Worm (Caenorhabditis elegans): Measurements from ENCODE around the gene gad-1.
A peak's percentile ranks its signal among the peaks of the same experiment; 100 is the strongest.

Gene gad-1

ce11 chrV:6467676-6468075 lies 34.4 kb upstream of the gad-1 start:
- TF ChIP-seq nhr-71 (tag; optimal IDR thresholded peaks at IDR 0.05) = peak; percentile 22
- TF ChIP-seq lsy-2 (tag; optimal IDR thresholded peaks at IDR 0.05) = peak in 1 of 2 experiments; percentile 12
- TF ChIP-seq nhr-20 (tag; optimal IDR thresholded peaks at IDR 0.05) = no peak
- TF ChIP-seq efl-1 (optimal IDR thresholded peaks at IDR 0.05) = no peak
- TF ChIP-seq efl-1 (GFP tag; optimal IDR thresholded peaks at IDR 0.05 in 1 of 2) = no peak
- no peak for TF ChIP-seq ceh-90 (tag; optimal IDR thresholded peaks at IDR 0.05)
- TF ChIP-seq rnt-1 (tag; optimal IDR thresholded peaks at IDR 0.05) = peak; percentile 76
- TF ChIP-seq pag-3 (tag; optimal IDR thresholded peaks at IDR 0.05; ENCODE audit: borderline replicate concordance, insufficient read depth) = peak; percentile 96
- TF ChIP-seq mdl-1 (tag; optimal IDR thresholded peaks at IDR 0.05) = no peak
- peak; percentile 69 for TF ChIP-seq lin-14 (GFP tag; optimal IDR thresholded peaks at IDR 0.05)
- peak; percentile 26 for TF ChIP-seq lin-39 (tag; optimal IDR thresholded peaks at IDR 0.05)
- TF ChIP-seq efl-3 (GFP tag; optimal IDR thresholded peaks at IDR 0.05) = no peak
- TF ChIP-seq elt-3 (tag; optimal IDR thresholded peaks at IDR 0.05) = no peak
- TF ChIP-seq nhr-84 (tag; optimal IDR thresholded peaks at IDR 0.05) = no peak
- no peak for TF ChIP-seq lin-35 (GFP tag; optimal IDR thresholded peaks at IDR 0.05)
- TF ChIP-seq ztf-11 (tag; optimal IDR thresholded peaks at IDR 0.05) = no peak
- TF ChIP-seq dsc-1 (tag; optimal IDR thresholded peaks at IDR 0.05) = no peak
- no peak for TF ChIP-seq jun-1 (tag; optimal IDR thresholded peaks at IDR 0.05)

- TF ChIP-seq unc-130 (tag; optimal IDR thresholded peaks at IDR 0.05) (no peak), ztf-11 (tag; optimal IDR thresholded peaks at IDR 0.05) (no peak), nhr-76 (tag; optimal IDR thresholded peaks at IDR 0.05) (no peak), blmp-1 (tag; optimal IDR thresholded peaks at IDR 0.05) (no peak), mab-9 (GFP tag; IDR thresholded peaks at IDR 0.05) (no peak)
Observed at ce11 chrV:6464765-6465164, 31.5 kb upstream of the gad-1 start, which contains the start of gene unc-83. Gene unc-83 (plus strand): TSS chrV:6465065.

- TF ChIP-seq blmp-1 (tag; optimal IDR thresholded peaks at IDR 0.05) (peak; percentile 13), egl-13 (tag; optimal IDR thresholded peaks at IDR 0.05) (no peak)
Observed at ce11 chrV:6464238-6464637, 30.9 kb upstream of the gad-1 start.

DNA sequence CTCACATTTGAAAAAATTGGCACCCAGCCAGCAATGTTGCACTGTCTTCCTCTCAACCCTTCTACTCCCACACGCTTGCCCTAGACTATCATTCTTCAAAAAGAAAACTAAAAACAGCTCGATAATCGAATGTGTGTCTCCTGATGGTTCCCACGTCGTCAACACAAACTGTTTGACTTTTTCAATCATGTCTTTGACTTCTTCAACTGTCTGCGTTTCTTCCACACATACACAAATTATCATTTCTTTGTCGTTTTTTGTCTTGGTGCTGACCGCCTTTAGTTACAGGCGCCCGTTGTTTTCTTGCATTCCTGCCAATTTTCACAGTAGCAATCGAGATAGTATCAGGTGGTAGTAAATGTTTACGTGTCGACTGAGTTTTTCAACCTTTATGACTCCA lies 29.3 kb upstream of the gad-1 start:
- TF ChIP-seq nhr-90 (tag; optimal IDR thresholded peaks at IDR 0.05; ENCODE audit: poor library complexity) (no peak), ces-1 (GFP tag; optimal IDR thresholded peaks at IDR 0.05) (no peak), vab-15 (tag; optimal IDR thresholded peaks at IDR 0.05) (peak; percentile 13), pqm-1 (tag; optimal IDR thresholded peaks at IDR 0.05) (no peak), mab-9 (GFP tag; IDR thresholded peaks at IDR 0.05) (no peak), zip-4 (GFP tag; optimal IDR thresholded peaks at IDR 0.05) (no peak), nhr-12 (tag; optimal IDR thresholded peaks at IDR 0.05) (no peak), efl-1 (optimal IDR thresholded peaks at IDR 0.05) (no peak), efl-1 (GFP tag; optimal IDR thresholded peaks at IDR 0.05 in 1 of 2) (no peak), ama-1 (optimal IDR thresholded peaks at IDR 0.05) (no peak), unc-30 (tag; optimal IDR thresholded peaks at IDR 0.05) (no peak), nhr-20 (tag; optimal IDR thresholded peaks at IDR 0.05) (peak; percentile 14), lin-35 (GFP tag; optimal IDR thresholded peaks at IDR 0.05) (peak in 1 of 2 experiments; percentile 64), ceh-82 (tag; optimal IDR thresholded peaks at IDR 0.05) (no peak), unc-98 (GFP tag; IDR thresholded peaks at IDR 0.05) (no peak), elt-3 (tag; optimal IDR thresholded peaks at IDR 0.05) (peak in 1 of 6 experiments; percentile 47), sptf-1 (tag; optimal IDR thresholded peaks at IDR 0.05) (no peak), nhr-76 (tag; optimal IDR thresholded peaks at IDR 0.05) (no peak), lsy-2 (tag; optimal IDR thresholded peaks at IDR 0.05) (peak in 1 of 2 experiments; percentile 15), dsc-1 (tag; optimal IDR thresholded peaks at IDR 0.05) (no peak), nhr-28 (tag; optimal IDR thresholded peaks at IDR 0.05) (no peak), mep-1 (tag; optimal IDR thresholded peaks at IDR 0.05) (no peak), snu-23 (GFP tag; optimal IDR thresholded peaks at IDR 0.05) (peak; percentile 18), lin-14 (GFP tag; optimal IDR thresholded peaks at IDR 0.05) (peak; percentile 33), elt-2 (tag; optimal IDR thresholded peaks at IDR 0.05) (peak; percentile 24), nhr-85 (tag) (peak; percentile 87), fkh-8 (tag; optimal IDR thresholded peaks at IDR 0.05) (no peak), alr-1 (tag; optimal IDR thresholded peaks at IDR 0.05; ENCODE audit: borderline replicate concordance) (no peak), F16B12.6 (tag; optimal IDR thresholded peaks at IDR 0.05) (no peak), egl-13 (tag; optimal IDR thresholded peaks at IDR 0.05) (no peak), ets-5 (GFP tag; IDR thresholded peaks at IDR 0.05) (no peak), blmp-1 (tag; optimal IDR thresholded peaks at IDR 0.05) (peak; percentile 12), ceh-88 (GFP tag; IDR thresholded peaks at IDR 0.05) (no peak)
